Fruit fly (Drosophila melanogaster) whole organism, embryonic: ENCODE results near the gene CG14300.
A peak's percentile ranks its signal among the peaks of the same experiment; 100 is the strongest.

Experiments
- Bdp1 ChIP-seq: fragments of 200-800 bp; sonication (Bioruptor generic); optimal IDR thresholded peaks from 3 replicates; lab custom pipeline; 2016; ENCODE audit warnings: missing biosample characterization, missing genetic modification characterization
- BtbVII ChIP-seq: fragments of 200-800 bp; sonication (Bioruptor generic); optimal IDR thresholded peaks from 3 replicates; lab custom pipeline; 2017; ENCODE audit warnings: missing biosample characterization, mild to moderate bottlenecking, missing genetic modification characterization
- CG10979 ChIP-seq: fragments of 200-800 bp; sonication (Bioruptor generic); optimal IDR thresholded peaks from 2 replicates; lab custom pipeline; 2018; ENCODE audit warnings: missing biosample characterization, mild to moderate bottlenecking, missing genetic modification characterization, moderate library complexity
- CG11247 ChIP-seq: fragments of 200-800 bp; sonication (Bioruptor generic); IDR thresholded peaks from 2 replicates; pipeline ENCODE4 v1.3.6; 2022; ENCODE audit warnings: missing biosample characterization, missing genetic modification characterization
- CG13123 ChIP-seq: fragments of 200-800 bp; sonication (Bioruptor generic); optimal IDR thresholded peaks from 2 replicates; lab custom pipeline; 2016; ENCODE audit warnings: missing biosample characterization, missing genetic modification characterization
- CG15011 ChIP-seq: fragments of 200-800 bp; sonication (Bioruptor generic); optimal IDR thresholded peaks from 3 replicates; lab custom pipeline; 2018; ENCODE audit warnings: missing biosample characterization, mild to moderate bottlenecking, missing genetic modification characterization
- CG16779 ChIP-seq: fragments of 200-800 bp; sonication (Bioruptor generic); IDR thresholded peaks from 2 replicates; pipeline ENCODE4 v1.3.6; 2022; ENCODE audit warnings: missing biosample characterization, missing genetic modification characterization
- CG16813 ChIP-seq: fragments of 200-800 bp; sonication (Bioruptor generic); IDR thresholded peaks from 3 replicates; pipeline ENCODE4 v1.3.6; 2022; ENCODE audit warnings: missing biosample characterization, missing genetic modification characterization; ENCODE audit not compliant: partially characterized antibody
- CG16815 ChIP-seq: fragments of 200-800 bp; sonication (Bioruptor generic); optimal IDR thresholded peaks from 3 replicates; lab custom pipeline; 2017; ENCODE audit warnings: missing biosample characterization, mild to moderate bottlenecking, missing genetic modification characterization
- CG17385 ChIP-seq: fragments of 200-800 bp; sonication (Bioruptor generic); optimal IDR thresholded peaks from 3 replicates; lab custom pipeline; 2018; ENCODE audit warnings: missing biosample characterization, mild to moderate bottlenecking, missing genetic modification characterization
- CG18764 ChIP-seq: fragments of 200-800 bp; sonication (Bioruptor generic); optimal IDR thresholded peaks from 3 replicates; lab custom pipeline; 2016; ENCODE audit warnings: missing biosample characterization, missing genetic modification characterization
- CG31441 ChIP-seq: fragments of 200-800 bp; sonication (Bioruptor generic); IDR thresholded peaks from 2 replicates; pipeline ENCODE4 v1.3.6; 2022; ENCODE audit warnings: missing biosample characterization, missing genetic modification characterization
- CG32772 ChIP-seq: fragments of 200-800 bp; sonication (Bioruptor generic); IDR thresholded peaks from 2 replicates; pipeline ENCODE4 v1.3.6; 2022; ENCODE audit warnings: missing biosample characterization, missing genetic modification characterization
- CG33557 ChIP-seq: fragments of 200-800 bp; sonication (Bioruptor generic); optimal IDR thresholded peaks from 2 replicates; lab custom pipeline; 2019; ENCODE audit warnings: missing biosample characterization, mild to moderate bottlenecking, missing genetic modification characterization, moderate library complexity
- CG3407 ChIP-seq: fragments of 200-800 bp; sonication (Bioruptor generic); optimal IDR thresholded peaks from 2 replicates; lab custom pipeline; 2018; ENCODE audit warnings: missing biosample characterization, mild to moderate bottlenecking, missing genetic modification characterization
- CG5180 ChIP-seq: fragments of 200-800 bp; sonication (Bioruptor generic); optimal IDR thresholded peaks from 3 replicates; lab custom pipeline; 2017; ENCODE audit warnings: missing biosample characterization, missing genetic modification characterization, mild to moderate bottlenecking, moderate library complexity, missing genetic modification reagents
- CG6254 ChIP-seq: fragments of 200-800 bp; sonication (Bioruptor generic); optimal IDR thresholded peaks from 3 replicates; lab custom pipeline; 2017; ENCODE audit warnings: mild to moderate bottlenecking, missing biosample characterization, missing genetic modification reagents, missing genetic modification characterization
- CG6683 ChIP-seq: fragments of 200-800 bp; sonication (Bioruptor generic); optimal IDR thresholded peaks from 2 replicates; lab custom pipeline; 2017; ENCODE audit warnings: missing biosample characterization, mild to moderate bottlenecking, missing genetic modification characterization, missing genetic modification reagents
- CG8089 ChIP-seq: fragments of 200-800 bp; sonication (Bioruptor generic); optimal IDR thresholded peaks from 3 replicates; lab custom pipeline; 2016; ENCODE audit warnings: missing biosample characterization, missing genetic modification characterization
- CG9876 ChIP-seq: fragments of 200-800 bp; sonication (Bioruptor generic); optimal IDR thresholded peaks from 2 replicates; lab custom pipeline; 2016; ENCODE audit warnings: missing biosample characterization, missing genetic modification characterization
- D19B ChIP-seq: fragments of 200-800 bp; sonication (Bioruptor generic); optimal IDR thresholded peaks from 2 replicates; lab custom pipeline; 2017; ENCODE audit warnings: missing biosample characterization, mild to moderate bottlenecking, missing genetic modification characterization
- HLH4C ChIP-seq: fragments of 200-800 bp; sonication (Bioruptor generic); IDR thresholded peaks from 3 replicates; pipeline ENCODE4 v1.3.6; 2022; ENCODE audit warnings: missing biosample characterization, missing genetic modification characterization; ENCODE audit not compliant: partially characterized antibody
- HLHmδ ChIP-seq: fragments of 200-800 bp; sonication (Bioruptor generic); optimal IDR thresholded peaks from 2 replicates; lab custom pipeline; 2018; ENCODE audit warnings: missing biosample characterization, mild to moderate bottlenecking, missing genetic modification characterization, moderate library complexity
- Hmr ChIP-seq: fragments of 200-800 bp; sonication (Bioruptor generic); optimal IDR thresholded peaks from 3 replicates; lab custom pipeline; 2017; ENCODE audit warnings: mild to moderate bottlenecking, missing biosample characterization, missing genetic modification reagents, missing genetic modification characterization
- MESR4 ChIP-seq: fragments of 200-800 bp; sonication (Bioruptor generic); optimal IDR thresholded peaks from 2 replicates; lab custom pipeline; 2018; ENCODE audit warnings: missing biosample characterization, mild to moderate bottlenecking, missing genetic modification characterization, moderate library complexity
- NFAT ChIP-seq: fragments of 200-800 bp; sonication (Bioruptor generic); IDR thresholded peaks from 2 replicates; pipeline ENCODE4 v1.3.6; 2022; ENCODE audit warnings: missing biosample characterization, missing genetic modification characterization
- Ptx1 ChIP-seq: fragments of 200-800 bp; sonication (Bioruptor generic); IDR thresholded peaks from 2 replicates; pipeline ENCODE4 v1.3.6; 2022; ENCODE audit warnings: missing biosample characterization, missing genetic modification characterization
- Six4 ChIP-seq: fragments of 200-800 bp; sonication (Bioruptor generic); optimal IDR thresholded peaks from 2 replicates; lab custom pipeline; 2016; ENCODE audit warnings: missing biosample characterization, missing genetic modification characterization
- Sox100B ChIP-seq: fragments of 200-800 bp; sonication (Bioruptor generic); optimal IDR thresholded peaks from 3 replicates; lab custom pipeline; 2018; ENCODE audit warnings: missing biosample characterization, mild to moderate bottlenecking, missing genetic modification characterization
- Sry-δ ChIP-seq: fragments of 200-800 bp; sonication (Bioruptor generic); optimal IDR thresholded peaks from 2 replicates; lab custom pipeline; 2016; ENCODE audit warnings: missing biosample characterization, missing genetic modification characterization
- Stat92E ChIP-seq, 3 experiments: fragments of >200 bp in 2 of 3; fragments of 200-800 bp in 1 of 3; sonication (Bioruptor generic) in 1 of 3; optimal IDR thresholded peaks; 2 replicates each; lab custom pipeline; 2017 to 2019; ENCODE audit warnings: missing biosample characterization in 3 of 3, missing genetic modification characterization in 3 of 3, mild to moderate bottlenecking in 1 of 3, moderate library complexity in 1 of 3
- YL-1 ChIP-seq: fragments of 200-800 bp; sonication (Bioruptor generic); optimal IDR thresholded peaks from 3 replicates; lab custom pipeline; 2017; ENCODE audit warnings: missing biosample characterization, mild to moderate bottlenecking, missing genetic modification characterization
- al ChIP-seq: fragments of 200-800 bp; sonication (Bioruptor generic); IDR thresholded peaks from 2 replicates; pipeline ENCODE4 v1.3.6; 2022; ENCODE audit warnings: missing biosample characterization, missing genetic modification characterization
- chm ChIP-seq: fragments of 200-800 bp; sonication (Bioruptor generic); IDR thresholded peaks from 2 replicates; pipeline ENCODE4 v1.3.6; 2022; ENCODE audit warnings: missing biosample characterization, missing genetic modification characterization
- ci ChIP-seq: fragments of 200-800 bp; sonication (Bioruptor generic); IDR thresholded peaks from 3 replicates; pipeline ENCODE4 v1.3.6; 2022; ENCODE audit warnings: missing biosample characterization, missing genetic modification characterization
- dysf ChIP-seq: fragments of 200-800 bp; sonication (Bioruptor generic); IDR thresholded peaks from 3 replicates; pipeline ENCODE4 v1.3.6; 2022; ENCODE audit warnings: missing biosample characterization, missing genetic modification characterization
- esg ChIP-seq: fragments of 200-800 bp; sonication (Bioruptor generic); conservative IDR thresholded peaks from 2 replicates; pipeline ENCODE4 v1.3.6; 2022; ENCODE audit warnings: missing biosample characterization, missing genetic modification characterization
- fd64A ChIP-seq: fragments of 200-800 bp; sonication (Bioruptor generic); optimal IDR thresholded peaks from 3 replicates; lab custom pipeline; 2018; ENCODE audit warnings: missing biosample characterization, mild to moderate bottlenecking, missing genetic modification characterization
- gcm2 ChIP-seq: fragments of 200-800 bp; sonication (Bioruptor generic); optimal IDR thresholded peaks from 2 replicates; lab custom pipeline; 2016; ENCODE audit warnings: missing biosample characterization, missing genetic modification characterization
- grn ChIP-seq: fragments of 200-800 bp; sonication (Bioruptor generic); optimal IDR thresholded peaks from 3 replicates; lab custom pipeline; 2017; ENCODE audit warnings: missing biosample characterization, missing genetic modification characterization
- nerfin-2 ChIP-seq: fragments of 200-800 bp; sonication (Bioruptor generic); IDR thresholded peaks from 2 replicates; pipeline ENCODE4 v1.3.6; 2022; ENCODE audit warnings: missing biosample characterization, missing genetic modification characterization; ENCODE audit not compliant: partially characterized antibody
- pb ChIP-seq: fragments of 200-800 bp; sonication (Bioruptor generic); optimal IDR thresholded peaks from 3 replicates; lab custom pipeline; 2016; ENCODE audit warnings: missing biosample characterization, missing genetic modification characterization
- pfk ChIP-seq: fragments of 200-800 bp; sonication (Bioruptor generic); optimal IDR thresholded peaks from 2 replicates; lab custom pipeline; 2018; ENCODE audit warnings: missing biosample characterization, mild to moderate bottlenecking, missing genetic modification characterization, moderate library complexity
- row ChIP-seq: fragments of 200-800 bp; sonication (Bioruptor generic); IDR thresholded peaks from 3 replicates; pipeline ENCODE4 v1.3.6; 2022; ENCODE audit warnings: missing biosample characterization, missing genetic modification characterization
- tin ChIP-seq: fragments of 200-800 bp; sonication (Bioruptor generic); optimal IDR thresholded peaks from 3 replicates; lab custom pipeline; 2016; ENCODE audit warnings: missing biosample characterization, missing genetic modification characterization
- toy ChIP-seq: fragments of 200-800 bp; sonication (Bioruptor generic); IDR thresholded peaks from 2 replicates; pipeline ENCODE4 v1.3.6; 2022; ENCODE audit warnings: missing biosample characterization, missing genetic modification characterization
- trem ChIP-seq: fragments of 200-800 bp; optimal IDR thresholded peaks from 3 replicates; lab custom pipeline; 2019; ENCODE audit warnings: missing biosample characterization, mild to moderate bottlenecking, missing genetic modification characterization, moderate library complexity
- yki ChIP-seq: fragments of >200 bp; optimal IDR thresholded peaks from 3 replicates; lab custom pipeline; 2018
- zfh1 ChIP-seq: fragments of 200-800 bp; sonication (Bioruptor generic); IDR thresholded peaks from 3 replicates; pipeline ENCODE4 v1.3.6; 2022; ENCODE audit warnings: missing biosample characterization, missing genetic modification characterization

The CG14300 gene

DNA sequence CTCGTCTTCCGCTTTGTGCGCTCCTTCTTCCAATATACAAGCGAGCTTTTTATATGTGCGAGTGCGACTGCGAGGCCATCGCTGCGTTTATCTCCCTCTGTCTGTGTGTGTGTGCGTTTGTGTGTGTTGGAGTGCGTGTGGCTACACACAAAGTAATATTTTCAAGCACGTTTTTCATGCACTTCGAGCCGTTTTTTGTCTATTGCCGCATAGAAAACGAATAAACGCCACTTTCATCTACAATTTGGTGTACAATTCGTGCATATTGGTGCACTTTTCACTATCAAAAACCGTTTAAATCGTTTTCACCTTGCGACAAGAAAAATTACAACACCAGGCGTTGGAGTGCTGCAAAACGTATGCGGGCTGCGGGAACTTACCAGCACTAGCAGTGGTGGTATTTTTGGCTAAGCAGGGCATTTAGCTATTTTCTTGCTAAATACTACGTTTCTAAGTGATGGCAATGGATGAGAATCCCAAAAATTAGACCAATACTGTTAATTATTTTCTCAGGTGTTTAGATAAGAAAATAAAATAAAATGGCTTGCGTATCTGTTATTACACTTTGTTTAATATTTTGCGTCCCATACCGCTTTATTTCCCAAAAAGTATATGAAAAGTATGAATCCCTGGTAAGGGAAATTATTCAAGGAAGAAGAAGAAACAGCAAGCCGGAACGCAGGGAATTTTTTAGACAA, 34.4 kb downstream of the CG14300 start, which contains the start of the genes CG31224 and CstF64 (continued):
- TF ChIP-seq CG17385 (GFP tag; lab: Kevin White, UChicago) (peak; percentile 98), Stat92E (GFP tag; optimal IDR thresholded peaks at IDR 0.05; lab: Kevin White, UChicago) (peak in 1 of 3 experiments; percentile 73), chm (GFP tag; lab: Robert Waterston, UW) (peak; percentile 80), gcm2 (GFP tag; lab: Kevin White, UChicago) (peak; percentile 63), al (GFP tag; lab: Robert Waterston, UW) (peak; percentile 77), CG16815 (GFP tag; lab: Kevin White, UChicago) (peak; percentile 79), CG8089 (GFP tag; lab: Kevin White, UChicago) (peak; percentile 65), HLHmδ (GFP tag; lab: Kevin White, UChicago) (no peak), CG33557 (GFP tag; lab: Kevin White, UChicago) (peak; percentile 68), CG5180 (GFP tag; lab: Kevin White, UChicago) (no peak), dysf (peak; percentile 80), CG10979 (tag; lab: Kevin White, UChicago) (peak; percentile 76), row (GFP tag; lab: Robert Waterston, UW) (peak; percentile 94), zfh1 (peak; percentile 86; the same call in 2 of the 3 replicates), trem (peak; percentile 78), YL-1 (GFP tag; lab: Kevin White, UChicago) (peak; percentile 92), D19B (no peak), pb (GFP tag; lab: Kevin White, UChicago) (peak; percentile 82), grn (GFP tag; lab: Kevin White, UChicago) (no peak), yki (lab: Kevin White, UChicago) (no peak), tin (GFP tag; lab: Kevin White, UChicago) (peak; percentile 87), Six4 (GFP tag; lab: Kevin White, UChicago) (peak; percentile 68), CG11247 (GFP tag; lab: Robert Waterston, UW) (peak; percentile 80), Hmr (GFP tag; lab: Kevin White, UChicago) (peak; percentile 89), CG31441 (GFP tag; lab: Robert Waterston, UW) (no peak; the same call in 1 of the 2 replicates), Sox100B (GFP tag; lab: Kevin White, UChicago) (no peak), CG18764 (GFP tag; lab: Kevin White, UChicago) (peak; percentile 80), BtbVII (GFP tag; lab: Kevin White, UChicago) (no peak), CG6254 (GFP tag; lab: Kevin White, UChicago) (peak; percentile 26), Bdp1 (GFP tag; lab: Kevin White, UChicago) (peak; percentile 81), CG15011 (GFP tag; lab: Kevin White, UChicago) (no peak), CG6683 (peak; percentile 59), pfk (GFP tag; lab: Kevin White, UChicago) (no peak), CG32772 (GFP tag; lab: Robert Waterston, UW) (peak; percentile 77), MESR4 (GFP tag; lab: Kevin White, UChicago) (peak; percentile 93), fd64A (GFP tag; lab: Kevin White, UChicago) (peak; percentile 60), CG13123 (peak; percentile 72), Ptx1 (GFP tag; lab: Robert Waterston, UW) (peak; percentile 85), CG16779 (GFP tag; lab: Robert Waterston, UW) (no peak), ci (GFP tag; lab: Robert Waterston, UW) (peak; percentile 85), nerfin-2 (GFP tag; lab: Robert Waterston, UW) (no peak), HLH4C (GFP tag; lab: Robert Waterston, UW) (no peak), esg (peak; percentile 68), toy (GFP tag; lab: Robert Waterston, UW) (0 out of 2 replicates have a peak, but pooled peaks have one; percentile 25), NFAT (GFP tag; lab: Robert Waterston, UW) (peak; percentile 76), Sry-δ (peak; percentile 75), CG16813 (peak; percentile 34; the same call in 1 of the 3 replicates), CG3407 (no peak), CG9876 (GFP tag; lab: Kevin White, UChicago) (peak; percentile 75)
